Worm (Caenorhabditis elegans): Measurements from ENCODE around the gene zag-1.

DNA sequence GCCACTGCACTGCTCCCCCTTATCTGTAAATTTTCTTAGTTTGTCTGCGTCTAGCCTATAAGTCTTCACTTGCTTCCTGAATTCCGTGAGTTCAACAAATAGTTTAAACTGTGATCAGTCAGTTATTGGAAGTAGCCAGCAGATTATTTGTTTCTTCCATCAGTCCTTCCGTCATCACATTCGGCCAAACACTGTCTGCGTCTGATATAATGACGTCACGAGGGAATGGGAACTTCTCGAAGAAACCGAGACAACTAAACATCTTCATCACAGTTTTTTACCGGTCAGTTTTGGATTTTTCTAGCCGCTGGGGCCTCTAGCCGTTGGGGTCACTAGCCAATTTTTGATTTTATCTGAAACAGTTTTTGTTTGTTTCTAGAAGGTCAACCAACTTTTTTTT lies 10.4 kb downstream of the zag-1 start:
- no peak for TF ChIP-seq hmg-4 (GFP tag; optimal IDR thresholded peaks at IDR 0.05)
- TF ChIP-seq aly-1 (tag; optimal IDR thresholded peaks at IDR 0.05), result no peak
- no peak for TF ChIP-seq ama-1 (optimal IDR thresholded peaks at IDR 0.05)
- no peak for TF ChIP-seq B0310.2 (tag; optimal IDR thresholded peaks at IDR 0.05)
- no peak for TF ChIP-seq sea-1 (GFP tag; conservative IDR thresholded peaks at IDR 0.05)
- no peak for TF ChIP-seq ceh-36 (tag; optimal IDR thresholded peaks at IDR 0.05)
- TF ChIP-seq F13C5.2 (tag; optimal IDR thresholded peaks at IDR 0.05), result no peak
- TF ChIP-seq scrt-1 (GFP tag; IDR thresholded peaks at IDR 0.05), result no peak
- TF ChIP-seq tra-4 (tag; optimal IDR thresholded peaks at IDR 0.05), result no peak
- no peak for TF ChIP-seq flt-1 (GFP tag; IDR thresholded peaks at IDR 0.05)
- TF ChIP-seq pes-1 (GFP tag; IDR thresholded peaks at IDR 0.05), result no peak
- no peak for TF ChIP-seq tbx-37 (GFP tag; conservative IDR thresholded peaks at IDR 0.05)

Measured in whole organism, early embryonic.